Fruit fly (Drosophila melanogaster) whole organism, wandering third instar larva: Measurements from ENCODE around the gene mon2.

Experiments
- foxo ChIP-seq, 2 experiments: fragments of 200-800 bp; sonication (Bioruptor generic); optimal IDR thresholded peaks; 2 replicates in 1 of 2; 3 replicates in 1 of 2; lab custom pipeline; 2016 to 2017; ENCODE audit warnings: missing biosample characterization in 2 of 2, missing genetic modification characterization in 2 of 2
- pan ChIP-seq: fragments of >200 bp; optimal IDR thresholded peaks from 2 replicates; lab custom pipeline; 2017

- TF ChIP-seq foxo (GFP tag; optimal IDR thresholded peaks at IDR 0.05; lab: Kevin White, UChicago) = peak; percentile 2 to 43
- no peak for TF ChIP-seq pan (lab: Kevin White, UChicago)
Measured at dm6 chr2L:8088025-8088789, 35.6 kb downstream of the mon2 start.
